Worm (Caenorhabditis elegans) whole organism, mixed stage, embryonic: ENCODE data around the gene gbh-1.

Source experiments
- ces-1 ChIP-seq: fragments of 150-350 bp; optimal IDR thresholded peaks from 2 replicates; lab custom pipeline; 2014; ENCODE audit warnings: missing biosample characterization, missing genetic modification reagents, missing genetic modification characterization
- elt-1 ChIP-seq: sonication (generic microtip); optimal IDR thresholded peaks from 2 replicates; lab custom pipeline; 2017; ENCODE audit warnings: missing genetic modification characterization, mild to moderate bottlenecking, missing compliant biosample characterization, antibody characterized with exemption, moderate library complexity, borderline replicate concordance; ENCODE audit not compliant: insufficient read depth
- lsy-2 ChIP-seq: fragments of 150-350 bp; optimal IDR thresholded peaks from 2 replicates; lab custom pipeline; 2014; ENCODE audit warnings: missing biosample characterization, missing genetic modification characterization
- nhr-12 ChIP-seq: fragments of 150-350 bp; optimal IDR thresholded peaks from 2 replicates; lab custom pipeline; 2014; ENCODE audit warnings: missing biosample characterization, missing genetic modification characterization
- nhr-76 ChIP-seq: sonication (generic microtip); optimal IDR thresholded peaks from 2 replicates; lab custom pipeline; 2017; ENCODE audit warnings: missing biosample characterization, missing genetic modification characterization
- pha-4 ChIP-seq: fragments of 150-350 bp; optimal IDR thresholded peaks from 2 replicates; lab custom pipeline; 2018; ENCODE audit warnings: missing biosample characterization, missing genetic modification reagents, missing genetic modification characterization
- snpc-4 ChIP-seq: fragments of 150-350 bp; optimal IDR thresholded peaks from 2 replicates; lab custom pipeline; 2014; ENCODE audit warnings: missing biosample characterization, missing genetic modification characterization
- sptf-1 ChIP-seq: sonication (generic microtip); optimal IDR thresholded peaks from 2 replicates; lab custom pipeline; 2017; ENCODE audit warnings: mild to moderate bottlenecking, missing genetic modification characterization, moderate library complexity, missing compliant biosample characterization
- unc-62 ChIP-seq: fragments of 150-350 bp; optimal IDR thresholded peaks from 2 replicates; lab custom pipeline; 2014; ENCODE audit warnings: missing biosample characterization, missing genetic modification reagents, missing genetic modification characterization
- ztf-11 ChIP-seq: fragments of 150-350 bp; optimal IDR thresholded peaks from 2 replicates; lab custom pipeline; 2014; ENCODE audit warnings: missing biosample characterization, missing genetic modification characterization

DNA sequence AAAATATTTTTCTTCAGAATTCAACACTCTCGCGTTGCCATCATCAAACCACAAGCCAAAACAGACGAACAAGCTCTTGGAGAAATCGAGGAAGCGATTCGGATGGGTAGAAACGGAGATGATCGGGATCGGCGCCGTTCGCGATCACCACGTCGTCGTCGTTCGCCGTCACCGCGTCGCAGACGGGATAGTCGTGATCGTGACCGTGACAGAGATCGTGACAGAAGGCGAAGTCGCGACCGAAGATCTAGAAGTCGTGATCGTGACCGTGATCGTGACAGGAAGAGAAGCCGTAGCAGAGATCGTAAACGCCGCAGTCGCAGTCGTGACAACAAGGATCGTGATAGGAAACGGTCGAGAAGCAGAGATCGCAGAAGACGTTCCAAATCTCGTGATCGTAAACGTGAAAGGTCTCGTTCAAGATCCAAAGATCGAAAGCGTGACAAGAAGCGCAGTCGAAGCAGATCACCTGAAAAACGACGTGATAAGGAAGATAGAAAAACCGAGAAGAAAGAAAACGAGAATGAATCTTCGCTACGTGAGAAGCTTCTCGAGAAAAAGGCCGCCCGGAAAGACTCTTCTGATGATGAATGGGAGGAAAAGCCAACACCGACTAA lies 32.0 kb downstream of the gbh-1 start:
- TF ChIP-seq snpc-4 (tag; lab: Kevin White, UChicago) = no peak
- no peak for TF ChIP-seq lsy-2 (tag; lab: Kevin White, UChicago)
- no peak for TF ChIP-seq nhr-76 (tag; lab: Kevin White, UChicago)
- no peak for TF ChIP-seq elt-1 (tag; lab: Kevin White, UChicago)
- TF ChIP-seq pha-4 = no peak
- no peak for TF ChIP-seq sptf-1 (tag; lab: Kevin White, UChicago)
- TF ChIP-seq ces-1 (GFP tag; lab: Kevin White, UChicago) = no peak
- no peak for TF ChIP-seq unc-62 (GFP tag; lab: Kevin White, UChicago)
- no peak for TF ChIP-seq nhr-12 (tag; lab: Kevin White, UChicago)
- no peak for TF ChIP-seq ztf-11 (tag; lab: Kevin White, UChicago)
